Worm (Caenorhabditis elegans): ENCODE data around the gene egg-2.

- TF ChIP-seq skn-1 (tag; optimal IDR thresholded peaks at IDR 0.05) (no peak), grh-1 (GFP tag; IDR thresholded peaks at IDR 0.05) (no peak), ztf-11 (tag; optimal IDR thresholded peaks at IDR 0.05) (no peak), mab-9 (GFP tag; IDR thresholded peaks at IDR 0.05) (no peak), fos-1 (tag; optimal IDR thresholded peaks at IDR 0.05) (no peak), ama-1 (optimal IDR thresholded peaks at IDR 0.05) (no peak), lsy-2 (tag; optimal IDR thresholded peaks at IDR 0.05) (no peak)
Observed at ce11 chrIII:7025839-7026238, 34.5 kb downstream of the egg-2 start.

All from whole organism, L1 larva.